Worm (Caenorhabditis elegans) whole organism, L1 larva: ENCODE data around the gene lipl-3.
A peak's percentile ranks its signal among the peaks of the same experiment; 100 is the strongest.

Experiments
- F16B12.6 ChIP-seq: fragments of 150-350 bp; optimal IDR thresholded peaks from 2 replicates; lab custom pipeline; 2014; ENCODE audit warnings: missing biosample characterization, missing genetic modification characterization
- Y116A8C.19 ChIP-seq: sonication (generic microtip); optimal IDR thresholded peaks from 2 replicates; lab custom pipeline; 2016; ENCODE audit warnings: missing compliant biosample characterization, missing genetic modification characterization, borderline replicate concordance
- aha-1 ChIP-seq: fragments of 150-350 bp; optimal IDR thresholded peaks from 2 replicates; lab custom pipeline; 2014; ENCODE audit warnings: missing biosample characterization, missing genetic modification characterization
- alr-1 ChIP-seq: fragments of 200-800 bp; sonication (Bioruptor generic); optimal IDR thresholded peaks from 2 replicates; lab custom pipeline; 2018; ENCODE audit warnings: borderline replicate concordance, mild to moderate bottlenecking, missing genetic modification characterization, missing compliant biosample characterization
- ama-1 ChIP-seq: fragments of 150-350 bp; optimal IDR thresholded peaks from 2 replicates; lab custom pipeline; 2014
- ceh-63 ChIP-seq: fragments of 200-800 bp; sonication (Bioruptor generic); optimal IDR thresholded peaks from 2 replicates; lab custom pipeline; 2018; ENCODE audit warnings: mild to moderate bottlenecking, missing genetic modification characterization, missing compliant biosample characterization
- ces-1 ChIP-seq: fragments of 150-350 bp; optimal IDR thresholded peaks from 2 replicates; lab custom pipeline; 2014; ENCODE audit warnings: missing biosample characterization, missing genetic modification reagents, missing genetic modification characterization
- dpl-1 ChIP-seq, 3 experiments: fragments of 150-350 bp in 2 of 3; sonication (generic microtip) in 1 of 3; optimal IDR thresholded peaks; 2 replicates each; lab custom pipeline; 2014 to 2017; ENCODE audit warnings: missing biosample characterization in 3 of 3, missing genetic modification characterization in 3 of 3, missing genetic modification reagents in 3 of 3
- dsc-1 ChIP-seq: sonication (generic microtip); optimal IDR thresholded peaks from 2 replicates; lab custom pipeline; 2016; ENCODE audit warnings: mild to moderate bottlenecking, missing genetic modification characterization, missing compliant biosample characterization
- efl-1 ChIP-seq, 4 experiments: fragments of 150-350 bp; optimal IDR thresholded peaks in 3 of 4; peaks in 1 of 4; 1 replicate in 1 of 4; 2 replicates in 3 of 4; lab custom pipeline; 2014; ENCODE audit warnings: missing biosample characterization in 2 of 4, missing genetic modification characterization in 2 of 4, missing genetic modification reagents in 2 of 4
- efl-3 ChIP-seq: fragments of 200-800 bp; sonication (Bioruptor generic); optimal IDR thresholded peaks from 2 replicates; lab custom pipeline; 2018; ENCODE audit warnings: mild to moderate bottlenecking, missing genetic modification characterization, missing compliant biosample characterization
- egl-27 ChIP-seq, 2 experiments: fragments of 150-350 bp in 1 of 2; sonication (generic microtip); optimal IDR thresholded peaks; 3 replicates each; lab custom pipeline; 2017 to 2018; ENCODE audit warnings: missing biosample characterization in 2 of 2, missing genetic modification characterization in 2 of 2, missing genetic modification reagents in 2 of 2
- ets-5 ChIP-seq: fragments of 200-800 bp; sonication (Bioruptor generic); IDR thresholded peaks from 2 replicates; pipeline ENCODE4 v1.3.6; 2022; ENCODE audit warnings: missing genetic modification characterization, missing compliant biosample characterization
- fkh-10 ChIP-seq: sonication (generic microtip); optimal IDR thresholded peaks from 2 replicates; lab custom pipeline; 2017; ENCODE audit warnings: missing biosample characterization, missing genetic modification reagents, missing genetic modification characterization
- fkh-4 ChIP-seq: sonication (generic microtip); optimal IDR thresholded peaks from 2 replicates; lab custom pipeline; 2016; ENCODE audit warnings: missing compliant biosample characterization, missing genetic modification characterization, borderline replicate concordance
- fos-1 ChIP-seq: fragments of 150-350 bp; optimal IDR thresholded peaks from 2 replicates; lab custom pipeline; 2014; ENCODE audit warnings: missing biosample characterization, missing genetic modification characterization
- hlh-17 ChIP-seq: fragments of 200-800 bp; sonication (Bioruptor generic); optimal IDR thresholded peaks from 2 replicates; lab custom pipeline; 2018; ENCODE audit warnings: missing genetic modification characterization, mild to moderate bottlenecking, missing compliant biosample characterization, moderate library complexity, borderline replicate concordance
- isw-1 ChIP-seq: fragments of 200-800 bp; sonication (Bioruptor generic); IDR thresholded peaks from 2 replicates; pipeline ENCODE4 v1.3.6; 2022; ENCODE audit warnings: missing genetic modification characterization, missing compliant biosample characterization
- jun-1 ChIP-seq: fragments of 150-350 bp; optimal IDR thresholded peaks from 2 replicates; lab custom pipeline; 2014; ENCODE audit warnings: missing biosample characterization, missing genetic modification reagents, missing genetic modification characterization
- lin-14 ChIP-seq: fragments of 200-800 bp; sonication (Bioruptor generic); optimal IDR thresholded peaks from 2 replicates; lab custom pipeline; 2018; ENCODE audit warnings: mild to moderate bottlenecking, missing genetic modification characterization, moderate library complexity, missing compliant biosample characterization
- lin-15B ChIP-seq: fragments of 150-350 bp; sonication (generic microtip); optimal IDR thresholded peaks from 3 replicates; lab custom pipeline; 2014; ENCODE audit warnings: missing biosample characterization, missing genetic modification characterization
- lin-35 ChIP-seq, 2 experiments: fragments of 150-350 bp; optimal IDR thresholded peaks; 2 replicates each; lab custom pipeline; 2014; ENCODE audit warnings: missing biosample characterization in 2 of 2, missing genetic modification characterization in 2 of 2, missing genetic modification reagents in 2 of 2
- lin-39 ChIP-seq: fragments of 150-350 bp; optimal IDR thresholded peaks from 2 replicates; lab custom pipeline; 2014; ENCODE audit warnings: missing biosample characterization, missing genetic modification reagents, missing genetic modification characterization
- lir-3 ChIP-seq: sonication (generic microtip); optimal IDR thresholded peaks from 2 replicates; lab custom pipeline; 2016; ENCODE audit warnings: mild to moderate bottlenecking, missing genetic modification characterization, moderate library complexity, missing compliant biosample characterization; ENCODE audit not compliant: poor library complexity
- lsy-2 ChIP-seq, 2 experiments: fragments of 150-350 bp; optimal IDR thresholded peaks; 2 replicates each; lab custom pipeline; 2014; ENCODE audit warnings: missing biosample characterization in 2 of 2, missing genetic modification characterization in 2 of 2
- mdl-1 ChIP-seq, 2 experiments: fragments of 150-350 bp; optimal IDR thresholded peaks; 2 replicates each; lab custom pipeline; 2014 to 2017; ENCODE audit warnings: missing biosample characterization in 2 of 2, missing genetic modification characterization in 2 of 2, inconsistent platforms in 1 of 2
- mep-1 ChIP-seq: fragments of 150-350 bp; optimal IDR thresholded peaks from 2 replicates; lab custom pipeline; 2014; ENCODE audit warnings: missing biosample characterization, missing genetic modification characterization
- nhr-11 ChIP-seq: fragments of 150-350 bp; optimal IDR thresholded peaks from 2 replicates; lab custom pipeline; 2014; ENCODE audit warnings: missing biosample characterization, missing genetic modification characterization
- nhr-12 ChIP-seq: sonication (generic microtip); optimal IDR thresholded peaks from 2 replicates; lab custom pipeline; 2017; ENCODE audit warnings: missing biosample characterization, missing genetic modification characterization
- nhr-20 ChIP-seq: sonication (generic microtip); optimal IDR thresholded peaks from 2 replicates; lab custom pipeline; 2016; ENCODE audit warnings: mild to moderate bottlenecking, missing genetic modification characterization, missing compliant biosample characterization
- nhr-28 ChIP-seq: fragments of 150-350 bp; optimal IDR thresholded peaks from 2 replicates; lab custom pipeline; 2014; ENCODE audit warnings: missing biosample characterization, missing genetic modification characterization
- nhr-47 ChIP-seq: sonication (generic microtip); optimal IDR thresholded peaks from 2 replicates; lab custom pipeline; 2016; ENCODE audit warnings: mild to moderate bottlenecking, missing genetic modification characterization, moderate library complexity, missing compliant biosample characterization
- nhr-71 ChIP-seq: sonication (generic microtip); optimal IDR thresholded peaks from 2 replicates; lab custom pipeline; 2016; ENCODE audit warnings: mild to moderate bottlenecking, missing genetic modification characterization, moderate library complexity, missing compliant biosample characterization
- nhr-76 ChIP-seq: sonication (generic microtip); optimal IDR thresholded peaks from 2 replicates; lab custom pipeline; 2017; ENCODE audit warnings: missing biosample characterization, missing genetic modification characterization
- nhr-77 ChIP-seq: fragments of 150-350 bp; optimal IDR thresholded peaks from 2 replicates; lab custom pipeline; 2014; ENCODE audit warnings: missing biosample characterization, missing genetic modification characterization
- pqm-1 ChIP-seq: sonication (generic microtip); optimal IDR thresholded peaks from 3 replicates; lab custom pipeline; 2017; ENCODE audit warnings: missing biosample characterization, missing genetic modification characterization
- rnt-1 ChIP-seq: sonication (generic microtip); optimal IDR thresholded peaks from 2 replicates; lab custom pipeline; 2016; ENCODE audit warnings: mild to moderate bottlenecking, missing genetic modification characterization, moderate library complexity, missing compliant biosample characterization
- skn-1 ChIP-seq: fragments of 150-350 bp; optimal IDR thresholded peaks from 2 replicates; lab custom pipeline; 2014; ENCODE audit warnings: missing biosample characterization, missing genetic modification characterization
- sup-37 ChIP-seq: fragments of 200-800 bp; sonication (Bioruptor generic); optimal IDR thresholded peaks from 2 replicates; lab custom pipeline; 2018; ENCODE audit warnings: mild to moderate bottlenecking, missing genetic modification characterization, missing compliant biosample characterization
- swsn-7 ChIP-seq: sonication (generic microtip); optimal IDR thresholded peaks from 2 replicates; lab custom pipeline; 2016; ENCODE audit warnings: missing genetic modification characterization, missing compliant biosample characterization
- unc-130 ChIP-seq: fragments of 150-350 bp; optimal IDR thresholded peaks from 2 replicates; lab custom pipeline; 2017; ENCODE audit warnings: missing biosample characterization, missing genetic modification characterization, inconsistent platforms
- unc-30 ChIP-seq: sonication (generic microtip); optimal IDR thresholded peaks from 2 replicates; lab custom pipeline; 2017; ENCODE audit warnings: missing biosample characterization, missing genetic modification characterization
- vab-15 ChIP-seq: sonication (generic microtip); optimal IDR thresholded peaks from 2 replicates; lab custom pipeline; 2017; ENCODE audit warnings: missing genotype, mild to moderate bottlenecking, missing genetic modification characterization, missing compliant biosample characterization
- xbp-1 ChIP-seq: sonication (generic microtip); optimal IDR thresholded peaks from 2 replicates; lab custom pipeline; 2016; ENCODE audit warnings: missing genetic modification characterization, missing compliant biosample characterization
- zip-4 ChIP-seq: fragments of 200-800 bp; sonication (Bioruptor generic); optimal IDR thresholded peaks from 2 replicates; lab custom pipeline; 2018; ENCODE audit warnings: mild to moderate bottlenecking, missing genetic modification characterization, moderate library complexity, missing compliant biosample characterization
- ztf-4 ChIP-seq: fragments of 150-350 bp; optimal IDR thresholded peaks from 2 replicates; lab custom pipeline; 2014; ENCODE audit warnings: missing biosample characterization, missing genetic modification characterization

lipl-3 gene

DNA sequence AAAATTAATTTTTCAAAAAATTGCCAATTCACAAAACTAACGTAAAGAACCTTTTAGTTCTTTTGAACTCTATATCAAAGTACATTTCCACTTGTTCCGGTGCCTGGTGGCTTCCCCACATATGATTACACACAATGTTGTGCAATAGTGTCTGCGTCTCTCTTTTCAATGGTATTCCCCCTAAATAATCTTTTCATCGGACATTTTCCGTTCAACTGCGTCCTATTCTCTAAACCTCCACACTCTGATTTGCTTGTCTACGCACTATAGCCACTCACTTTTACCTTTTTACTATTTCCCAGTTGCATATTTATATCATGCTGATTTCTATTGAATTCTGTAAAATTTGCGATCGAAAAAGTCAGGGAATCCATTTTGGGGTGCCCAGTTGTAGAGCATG is 8.0 kb upstream of the lipl-3 start, which contains the start of gene nhr-58 (continued):
- no peak for TF ChIP-seq unc-130 (tag; lab: Kevin White, UChicago)
- no peak for TF ChIP-seq nhr-47 (tag; lab: Kevin White, UChicago)
- peak; percentile 64 for TF ChIP-seq mep-1
- TF ChIP-seq nhr-12, result no peak
- TF ChIP-seq F16B12.6 (tag; lab: Kevin White, UChicago), result no peak
- no peak for TF ChIP-seq dsc-1
- no peak for TF ChIP-seq aha-1 (tag; lab: Kevin White, UChicago)
- peak; percentile 76 for TF ChIP-seq nhr-71 (tag; lab: Kevin White, UChicago)
- no peak for TF ChIP-seq unc-30 (tag; lab: Kevin White, UChicago)
- TF ChIP-seq Y116A8C.19 (tag; lab: Kevin White, UChicago), result no peak
- TF ChIP-seq ama-1 (lab: Kevin White, UChicago), result no peak
- no peak for TF ChIP-seq pqm-1 (tag; lab: Kevin White, UChicago)
- no peak for TF ChIP-seq alr-1 (tag; lab: Kevin White, UChicago)
- no peak for TF ChIP-seq nhr-76
- no peak for TF ChIP-seq ceh-63 (GFP tag; lab: Kevin White, UChicago)
- no peak for TF ChIP-seq sup-37 (GFP tag; lab: Kevin White, UChicago)
- no peak for TF ChIP-seq lir-3 (tag; lab: Kevin White, UChicago)
- TF ChIP-seq lin-15B (tag; lab: Kevin White, UChicago), result no peak
- TF ChIP-seq nhr-28 (tag; lab: Kevin White, UChicago), result no peak
- peak in 1 of 2 experiments; percentile 59 for TF ChIP-seq lin-35 (GFP tag; optimal IDR thresholded peaks at IDR 0.05; lab: Kevin White, UChicago)
- peak; percentile 66 for TF ChIP-seq jun-1
- no peak for TF ChIP-seq fkh-4 (tag; lab: Kevin White, UChicago)
- peak; percentile 64 for TF ChIP-seq nhr-77
- no peak for TF ChIP-seq xbp-1 (tag; lab: Kevin White, UChicago)
- TF ChIP-seq nhr-11 (tag; lab: Kevin White, UChicago), result peak; percentile 59
- peak; percentile 26 to 27 for TF ChIP-seq efl-1 (optimal IDR thresholded peaks at IDR 0.05; lab: Kevin White, UChicago)
- no peak for TF ChIP-seq efl-1 (GFP tag; optimal IDR thresholded peaks at IDR 0.05 in 1 of 2; lab: Kevin White, UChicago)
- TF ChIP-seq hlh-17 (GFP tag; lab: Kevin White, UChicago), result no peak
- TF ChIP-seq ets-5 (GFP tag; lab: Robert Waterston, UW), result no peak
- peak; percentile 6 for TF ChIP-seq fos-1 (tag; lab: Kevin White, UChicago)
- TF ChIP-seq egl-27 (tag; optimal IDR thresholded peaks at IDR 0.05; lab: Kevin White, UChicago), result peak; percentile 70 to 83

DNA sequence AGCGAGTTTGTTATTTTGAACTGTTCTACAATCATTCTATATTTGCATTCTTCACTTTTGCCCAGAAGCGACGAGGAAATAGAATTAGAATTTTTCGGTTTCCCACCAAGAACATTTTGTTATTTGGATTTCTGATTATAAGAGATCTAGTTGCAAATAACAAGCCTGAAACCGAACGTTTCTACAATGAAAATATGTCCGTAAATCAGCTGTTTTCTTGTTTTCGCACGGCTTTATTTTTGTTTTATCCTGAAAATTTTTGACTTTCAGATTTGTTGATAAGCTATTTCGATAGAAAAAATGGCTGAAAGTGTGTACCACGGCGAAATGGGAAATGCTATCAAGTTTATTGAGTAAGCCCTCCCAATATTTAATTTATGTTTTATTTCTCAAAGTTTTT is 3.6 kb upstream of the lipl-3 start, which contains the start of gene srw-108:
Gene srw-108, plus strand, starts transcription at position 301 of the 400 bp plus-strand sequence.
- TF ChIP-seq fkh-4 (tag; lab: Kevin White, UChicago) (no peak), F16B12.6 (tag; lab: Kevin White, UChicago) (no peak), rnt-1 (tag; lab: Kevin White, UChicago) (no peak), Y116A8C.19 (tag; lab: Kevin White, UChicago) (no peak), nhr-20 (tag; lab: Kevin White, UChicago) (no peak), lin-39 (no peak), fkh-10 (no peak), ces-1 (GFP tag; lab: Kevin White, UChicago) (no peak), nhr-11 (tag; lab: Kevin White, UChicago) (no peak), nhr-12 (no peak), lin-14 (GFP tag; lab: Kevin White, UChicago) (no peak), zip-4 (no peak), nhr-77 (no peak)

DNA sequence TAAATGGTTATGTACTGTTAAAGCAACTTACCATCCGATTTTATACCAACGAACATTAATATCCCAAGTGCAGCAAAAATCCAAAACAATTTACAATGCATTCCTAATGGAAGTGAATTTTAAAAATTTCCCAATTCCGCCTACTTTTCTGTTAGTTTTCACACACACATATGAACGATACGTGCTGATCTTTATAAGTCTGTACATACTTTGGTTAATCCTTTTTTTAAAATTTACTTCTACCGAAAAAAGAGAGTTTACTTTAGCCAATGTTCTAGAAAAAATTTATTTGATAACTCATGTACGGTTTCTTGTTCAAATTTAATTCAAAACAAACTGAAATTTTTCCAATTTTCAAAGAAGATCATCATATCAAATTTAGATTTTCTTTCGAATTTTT is 1.0 kb upstream of the lipl-3 start, which contains the start of gene R11G11.16:
Gene R11G11.16, minus strand, starts transcription at position 101 of the 400 bp plus-strand sequence.
- TF ChIP-seq vab-15, result no peak
- TF ChIP-seq lin-15B (tag; lab: Kevin White, UChicago), result no peak
- TF ChIP-seq dpl-1 (GFP tag; optimal IDR thresholded peaks at IDR 0.05; lab: Kevin White, UChicago), result no peak
- no peak for TF ChIP-seq nhr-47 (tag; lab: Kevin White, UChicago)
- TF ChIP-seq sup-37 (GFP tag; lab: Kevin White, UChicago), result no peak
- no peak for TF ChIP-seq isw-1 (GFP tag; lab: Robert Waterston, UW)
- TF ChIP-seq efl-3 (GFP tag; lab: Kevin White, UChicago), result no peak
- TF ChIP-seq mdl-1 (tag; optimal IDR thresholded peaks at IDR 0.05; lab: Kevin White, UChicago), result no peak
- no peak for TF ChIP-seq pqm-1 (tag; lab: Kevin White, UChicago)
- TF ChIP-seq swsn-7 (tag; lab: Kevin White, UChicago), result no peak
- no peak for TF ChIP-seq ets-5 (GFP tag; lab: Robert Waterston, UW)
- no peak for TF ChIP-seq ztf-4 (tag; lab: Kevin White, UChicago)
- TF ChIP-seq lsy-2 (tag; optimal IDR thresholded peaks at IDR 0.05; lab: Kevin White, UChicago), result no peak
- TF ChIP-seq skn-1 (tag; lab: Kevin White, UChicago), result no peak
